Worm (Caenorhabditis elegans): ENCODE data around the gene spc-2.

The spc-2 gene

ce11 chrIII:8145971-8146370 lies 35.7 kb upstream of the spc-2 start:
- TF ChIP-seq ceh-82 (tag; optimal IDR thresholded peaks at IDR 0.05): no peak
- no peak for TF ChIP-seq ama-1 (optimal IDR thresholded peaks at IDR 0.05)
- peak; percentile 46 for TF ChIP-seq unc-55 (GFP tag; optimal IDR thresholded peaks at IDR 0.05)
- TF ChIP-seq ztf-1 (GFP tag; conservative IDR thresholded peaks at IDR 0.05): no peak
- no peak for TF ChIP-seq F13H6.1 (tag; optimal IDR thresholded peaks at IDR 0.05)
- TF ChIP-seq nhr-77 (tag; optimal IDR thresholded peaks at IDR 0.05): no peak
- no peak for TF ChIP-seq zag-1 (tag; optimal IDR thresholded peaks at IDR 0.05)
- no peak for TF ChIP-seq R02D3.7 (tag; optimal IDR thresholded peaks at IDR 0.05)

ce11 chrIII:8148751-8149150 lies 32.9 kb upstream of the spc-2 start, which contains the start of gene D2007.2:
TSS of gene D2007.2 (plus strand) at chrIII:8148963.
- no peak for TF ChIP-seq elt-1 (tag; optimal IDR thresholded peaks at IDR 0.05)
- no peak for TF ChIP-seq sma-3 (GFP tag; optimal IDR thresholded peaks at IDR 0.05)
- no peak for TF ChIP-seq F13H6.1 (tag; optimal IDR thresholded peaks at IDR 0.05)
- TF ChIP-seq skn-1 (tag; optimal IDR thresholded peaks at IDR 0.05): no peak
- no peak for TF ChIP-seq nhr-25 (tag; optimal IDR thresholded peaks at IDR 0.05)
- TF ChIP-seq ztf-11 (tag; optimal IDR thresholded peaks at IDR 0.05): no peak
- no peak for TF ChIP-seq ceh-16 (tag; optimal IDR thresholded peaks at IDR 0.05)
- no peak for TF ChIP-seq fos-1 (tag; optimal IDR thresholded peaks at IDR 0.05)
- TF ChIP-seq zag-1 (tag; optimal IDR thresholded peaks at IDR 0.05): no peak
- no peak for TF ChIP-seq peb-1 (tag; optimal IDR thresholded peaks at IDR 0.05)
- no peak for TF ChIP-seq nhr-237 (tag; optimal IDR thresholded peaks at IDR 0.05)
- no peak for TF ChIP-seq dmd-4 (tag; optimal IDR thresholded peaks at IDR 0.05)
- no peak for TF ChIP-seq nhr-129 (tag; optimal IDR thresholded peaks at IDR 0.05)
- TF ChIP-seq blmp-1 (tag; optimal IDR thresholded peaks at IDR 0.05; ENCODE audit: insufficient read depth): no peak

DNA sequence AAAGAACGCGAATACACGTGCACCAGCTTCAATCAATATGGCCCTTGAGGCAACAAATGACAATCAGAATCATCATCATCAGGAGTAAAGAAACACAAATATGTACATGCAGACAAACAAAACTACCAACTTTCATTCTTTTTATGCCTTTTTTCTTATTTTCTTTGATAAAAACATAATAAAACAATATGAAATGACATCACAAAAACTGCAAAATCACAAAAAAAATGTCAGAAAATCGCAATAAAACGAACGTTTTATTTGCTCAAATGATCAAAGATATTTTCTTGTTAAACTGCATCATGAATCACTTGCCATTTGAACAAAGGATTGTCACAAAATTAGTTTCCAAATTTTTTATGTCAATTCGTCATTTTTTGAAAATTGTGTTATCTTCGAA lies 27.3 kb upstream of the spc-2 start:
- TF ChIP-seq sma-3 (GFP tag; optimal IDR thresholded peaks at IDR 0.05): no peak
- peak; percentile 16 for TF ChIP-seq fos-1 (tag; optimal IDR thresholded peaks at IDR 0.05)

DNA sequence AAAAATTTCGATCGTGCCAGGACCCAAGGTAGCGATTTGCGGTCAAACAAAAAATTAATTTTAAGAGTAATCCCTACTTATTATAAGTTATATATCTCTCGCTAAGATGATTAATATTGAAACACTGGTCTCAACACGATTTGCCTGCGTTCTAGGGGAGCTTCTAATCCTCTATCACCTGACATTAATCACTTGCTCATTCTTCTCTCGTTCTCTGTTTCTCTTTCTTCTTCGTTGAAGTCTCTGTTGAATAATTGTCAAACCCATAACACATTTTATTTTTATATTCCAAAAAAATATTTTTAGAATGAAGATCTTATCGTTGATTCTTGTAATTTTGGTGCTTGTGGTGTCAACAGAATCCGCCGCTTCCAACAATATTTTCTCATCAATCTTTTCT lies 26.5 kb upstream of the spc-2 start, which contains the start of gene D2007.1:
Gene D2007.1 (plus strand): TSS at position 301 of the 400 bp plus-strand sequence.
- TF ChIP-seq nhr-23 (tag; optimal IDR thresholded peaks at IDR 0.05): no peak
- TF ChIP-seq C34F6.9 (tag; optimal IDR thresholded peaks at IDR 0.05): peak; percentile 32
- TF ChIP-seq lsy-2 (tag; optimal IDR thresholded peaks at IDR 0.05): peak in 1 of 2 experiments; percentile 1

DNA sequence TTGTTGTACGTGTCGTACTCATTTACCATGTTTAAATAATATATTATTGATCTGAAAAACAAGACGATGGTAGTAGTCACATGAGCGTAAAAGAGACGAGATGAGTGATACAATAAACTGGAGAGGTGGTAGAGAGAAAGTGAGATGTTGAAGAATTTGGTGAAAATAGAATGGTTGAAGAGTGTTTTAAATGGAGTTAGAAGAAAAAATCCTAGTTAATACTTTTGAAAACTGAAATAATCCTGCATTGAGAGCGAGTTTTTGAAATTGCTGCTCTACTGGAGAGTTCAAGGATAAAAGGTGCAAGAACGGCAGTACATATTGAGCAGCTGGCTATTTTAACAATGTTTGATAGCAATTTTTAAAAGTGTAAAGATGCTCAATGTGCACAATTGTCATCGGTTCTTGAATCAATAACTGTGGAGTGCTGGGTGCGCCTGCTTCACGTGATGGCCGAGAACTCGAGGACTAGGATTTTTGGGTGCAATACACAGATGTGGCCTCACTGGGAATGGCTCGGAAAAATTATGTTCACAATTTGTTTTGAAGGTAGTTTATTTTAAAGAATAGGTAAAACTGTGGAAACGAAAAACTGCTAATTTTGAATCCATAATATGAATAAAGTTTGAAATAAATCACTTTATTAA lies 23.4 kb upstream of the spc-2 start, which contains the start of gene atg-13:
Gene atg-13 (minus strand): TSS at position 51 of the 647 bp plus-strand sequence.
- peak; percentile 1 for TF ChIP-seq fos-1 (tag; optimal IDR thresholded peaks at IDR 0.05)
- TF ChIP-seq lsy-2 (tag; optimal IDR thresholded peaks at IDR 0.05): peak in 1 of 2 experiments; percentile 34
- no peak for TF ChIP-seq unc-39 (tag; optimal IDR thresholded peaks at IDR 0.05)
- no peak for TF ChIP-seq nhr-21 (tag; optimal IDR thresholded peaks at IDR 0.05)
- TF ChIP-seq gmeb-1 (tag; optimal IDR thresholded peaks at IDR 0.05): peak; percentile 8
- peak; percentile 17 for TF ChIP-seq nhr-129 (tag; optimal IDR thresholded peaks at IDR 0.05)

DNA sequence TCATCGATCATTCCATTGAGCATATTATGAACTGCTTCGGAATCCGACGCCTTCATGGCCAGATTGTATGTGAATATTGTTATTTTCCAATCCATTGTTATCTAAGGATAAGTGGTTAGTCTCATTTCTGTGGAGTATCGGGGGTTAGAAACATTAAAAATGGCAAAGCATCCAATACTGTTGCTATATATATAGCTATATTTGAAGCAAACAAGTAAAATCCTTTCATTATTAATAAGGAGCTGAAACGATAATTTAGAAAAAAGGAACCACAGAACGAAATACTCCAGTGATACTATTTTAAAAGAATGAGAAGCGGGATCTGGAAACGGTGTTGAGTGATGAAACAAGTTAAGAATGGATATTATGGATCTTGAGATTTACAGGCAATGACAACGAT lies 20.4 kb upstream of the spc-2 start, which contains the start of gene inpp-5K:
Gene inpp-5K (minus strand): TSS at position 101 of the 400 bp plus-strand sequence.
- TF ChIP-seq nhr-10 (tag; optimal IDR thresholded peaks at IDR 0.05): no peak
- TF ChIP-seq lin-13 (GFP tag; optimal IDR thresholded peaks at IDR 0.05): no peak
- TF ChIP-seq unc-55 (GFP tag; optimal IDR thresholded peaks at IDR 0.05): no peak
- TF ChIP-seq nhr-25 (tag; optimal IDR thresholded peaks at IDR 0.05): no peak
- no peak for TF ChIP-seq R02D3.7 (tag; optimal IDR thresholded peaks at IDR 0.05)
- TF ChIP-seq lin-11 (tag; optimal IDR thresholded peaks at IDR 0.05): no peak
- TF ChIP-seq ztf-1 (GFP tag; conservative IDR thresholded peaks at IDR 0.05): no peak
- no peak for TF ChIP-seq unc-39 (tag; optimal IDR thresholded peaks at IDR 0.05)
- TF ChIP-seq nhr-21 (tag; optimal IDR thresholded peaks at IDR 0.05): no peak

- TF ChIP-seq nhr-237 (tag; optimal IDR thresholded peaks at IDR 0.05) (no peak), unc-55 (GFP tag; optimal IDR thresholded peaks at IDR 0.05) (peak; percentile 9)
Observed at ce11 chrIII:8163283-8163682, 18.4 kb upstream of the spc-2 start, which contains the start of gene bath-42. TSS of gene bath-42 (minus strand) at chrIII:8163383.

Measured in whole organism, L2 larva.